Worm (Caenorhabditis elegans) whole organism, L1 larva: ENCODE results near the gene cids-1.

Source experiments
- C16A3.4 ChIP-seq: fragments of 150-350 bp; optimal IDR thresholded peaks from 2 replicates; lab custom pipeline; 2014; ENCODE audit warnings: missing biosample characterization, missing genetic modification characterization
- F16B12.6 ChIP-seq: fragments of 150-350 bp; optimal IDR thresholded peaks from 2 replicates; lab custom pipeline; 2014; ENCODE audit warnings: missing biosample characterization, missing genetic modification characterization
- Y116A8C.19 ChIP-seq: sonication (generic microtip); optimal IDR thresholded peaks from 2 replicates; lab custom pipeline; 2016; ENCODE audit warnings: missing compliant biosample characterization, missing genetic modification characterization, borderline replicate concordance
- aha-1 ChIP-seq: fragments of 150-350 bp; optimal IDR thresholded peaks from 2 replicates; lab custom pipeline; 2014; ENCODE audit warnings: missing biosample characterization, missing genetic modification characterization
- alr-1 ChIP-seq: fragments of 200-800 bp; sonication (Bioruptor generic); optimal IDR thresholded peaks from 2 replicates; lab custom pipeline; 2018; ENCODE audit warnings: borderline replicate concordance, mild to moderate bottlenecking, missing genetic modification characterization, missing compliant biosample characterization
- blmp-1 ChIP-seq: fragments of 150-350 bp; optimal IDR thresholded peaks from 2 replicates; lab custom pipeline; 2014; ENCODE audit warnings: missing biosample characterization, missing genetic modification characterization
- ceh-88 ChIP-seq: fragments of 200-800 bp; sonication (Bioruptor generic); IDR thresholded peaks from 2 replicates; pipeline ENCODE4 v1.3.6; 2022; ENCODE audit warnings: missing genetic modification characterization, missing compliant biosample characterization
- ceh-90 ChIP-seq: sonication (generic microtip); optimal IDR thresholded peaks from 2 replicates; lab custom pipeline; 2016; ENCODE audit warnings: missing genetic modification characterization, missing compliant biosample characterization
- dsc-1 ChIP-seq: sonication (generic microtip); optimal IDR thresholded peaks from 2 replicates; lab custom pipeline; 2016; ENCODE audit warnings: mild to moderate bottlenecking, missing genetic modification characterization, missing compliant biosample characterization
- efl-1 ChIP-seq, 4 experiments: fragments of 150-350 bp; optimal IDR thresholded peaks in 3 of 4; peaks in 1 of 4; 1 replicate in 1 of 4; 2 replicates in 3 of 4; lab custom pipeline; 2014; ENCODE audit warnings: missing biosample characterization in 2 of 4, missing genetic modification characterization in 2 of 4, missing genetic modification reagents in 2 of 4
- efl-3 ChIP-seq: fragments of 200-800 bp; sonication (Bioruptor generic); optimal IDR thresholded peaks from 2 replicates; lab custom pipeline; 2018; ENCODE audit warnings: mild to moderate bottlenecking, missing genetic modification characterization, missing compliant biosample characterization
- egl-13 ChIP-seq: sonication (generic microtip); optimal IDR thresholded peaks from 2 replicates; lab custom pipeline; 2016; ENCODE audit warnings: missing genotype, missing genetic modification reagents, missing genetic modification characterization, missing compliant biosample characterization
- elt-2 ChIP-seq: sonication (generic microtip); optimal IDR thresholded peaks from 2 replicates; lab custom pipeline; 2016; ENCODE audit warnings: missing genetic modification characterization, mild to moderate bottlenecking, inconsistent platforms, missing compliant biosample characterization, missing genetic modification reagents
- elt-3 ChIP-seq, 6 experiments: fragments of 150-350 bp in 1 of 6; sonication (generic microtip); optimal IDR thresholded peaks; 2 replicates each; lab custom pipeline; 2017 to 2018; ENCODE audit warnings: missing biosample characterization in 6 of 6, missing genetic modification characterization in 6 of 6, inconsistent platforms in 1 of 6
- ets-5 ChIP-seq: fragments of 200-800 bp; sonication (Bioruptor generic); IDR thresholded peaks from 2 replicates; pipeline ENCODE4 v1.3.6; 2022; ENCODE audit warnings: missing genetic modification characterization, missing compliant biosample characterization
- fkh-10 ChIP-seq: sonication (generic microtip); optimal IDR thresholded peaks from 2 replicates; lab custom pipeline; 2017; ENCODE audit warnings: missing biosample characterization, missing genetic modification reagents, missing genetic modification characterization
- fkh-8 ChIP-seq: sonication (generic microtip); optimal IDR thresholded peaks from 2 replicates; lab custom pipeline; 2016; ENCODE audit warnings: mild to moderate bottlenecking, missing genetic modification characterization, missing compliant biosample characterization
- grh-1 ChIP-seq: fragments of 200-800 bp; sonication (Bioruptor generic); IDR thresholded peaks from 2 replicates; pipeline ENCODE4 v1.3.6; 2022; ENCODE audit warnings: missing genetic modification reagents, missing genetic modification characterization, missing compliant biosample characterization
- hlh-17 ChIP-seq: fragments of 200-800 bp; sonication (Bioruptor generic); optimal IDR thresholded peaks from 2 replicates; lab custom pipeline; 2018; ENCODE audit warnings: missing genetic modification characterization, mild to moderate bottlenecking, missing compliant biosample characterization, moderate library complexity, borderline replicate concordance
- isw-1 ChIP-seq: fragments of 200-800 bp; sonication (Bioruptor generic); IDR thresholded peaks from 2 replicates; pipeline ENCODE4 v1.3.6; 2022; ENCODE audit warnings: missing genetic modification characterization, missing compliant biosample characterization
- jun-1 ChIP-seq: fragments of 150-350 bp; optimal IDR thresholded peaks from 2 replicates; lab custom pipeline; 2014; ENCODE audit warnings: missing biosample characterization, missing genetic modification reagents, missing genetic modification characterization
- lin-13 ChIP-seq: fragments of 150-350 bp; optimal IDR thresholded peaks from 2 replicates; lab custom pipeline; 2014; ENCODE audit warnings: missing biosample characterization, missing genetic modification reagents, missing genetic modification characterization
- lin-14 ChIP-seq: fragments of 200-800 bp; sonication (Bioruptor generic); optimal IDR thresholded peaks from 2 replicates; lab custom pipeline; 2018; ENCODE audit warnings: mild to moderate bottlenecking, missing genetic modification characterization, moderate library complexity, missing compliant biosample characterization
- mab-9 ChIP-seq: fragments of 200-800 bp; sonication (Bioruptor generic); IDR thresholded peaks from 2 replicates; pipeline ENCODE4 v1.3.6; 2022; ENCODE audit warnings: missing genetic modification reagents, missing genetic modification characterization, missing compliant biosample characterization
- mdl-1 ChIP-seq, 2 experiments: fragments of 150-350 bp; optimal IDR thresholded peaks; 2 replicates each; lab custom pipeline; 2014 to 2017; ENCODE audit warnings: missing biosample characterization in 2 of 2, missing genetic modification characterization in 2 of 2, inconsistent platforms in 1 of 2
- mep-1 ChIP-seq: fragments of 150-350 bp; optimal IDR thresholded peaks from 2 replicates; lab custom pipeline; 2014; ENCODE audit warnings: missing biosample characterization, missing genetic modification characterization
- nhr-19 ChIP-seq: fragments of 200-800 bp; sonication (Bioruptor generic); conservative IDR thresholded peaks from 2 replicates; pipeline ENCODE4 v1.3.6; 2022; ENCODE audit warnings: missing genetic modification characterization, missing compliant biosample characterization
- nhr-20 ChIP-seq: sonication (generic microtip); optimal IDR thresholded peaks from 2 replicates; lab custom pipeline; 2016; ENCODE audit warnings: mild to moderate bottlenecking, missing genetic modification characterization, missing compliant biosample characterization
- nhr-237 ChIP-seq: fragments of 150-350 bp; optimal IDR thresholded peaks from 2 replicates; lab custom pipeline; 2014; ENCODE audit warnings: missing biosample characterization, missing genetic modification characterization
- nhr-47 ChIP-seq: sonication (generic microtip); optimal IDR thresholded peaks from 2 replicates; lab custom pipeline; 2016; ENCODE audit warnings: mild to moderate bottlenecking, missing genetic modification characterization, moderate library complexity, missing compliant biosample characterization
- nhr-76 ChIP-seq: sonication (generic microtip); optimal IDR thresholded peaks from 2 replicates; lab custom pipeline; 2017; ENCODE audit warnings: missing biosample characterization, missing genetic modification characterization
- nhr-77 ChIP-seq: fragments of 150-350 bp; optimal IDR thresholded peaks from 2 replicates; lab custom pipeline; 2014; ENCODE audit warnings: missing biosample characterization, missing genetic modification characterization
- nhr-90 ChIP-seq: sonication (generic microtip); optimal IDR thresholded peaks from 2 replicates; lab custom pipeline; 2016; ENCODE audit warnings: mild to moderate bottlenecking, missing genetic modification characterization, missing compliant biosample characterization; ENCODE audit not compliant: poor library complexity
- pag-3 ChIP-seq: sonication (generic microtip); optimal IDR thresholded peaks from 2 replicates; lab custom pipeline; 2017; ENCODE audit warnings: missing genetic modification characterization, mild to moderate bottlenecking, missing compliant biosample characterization, antibody characterized with exemption, borderline replicate concordance; ENCODE audit not compliant: insufficient read depth
- pqm-1 ChIP-seq: sonication (generic microtip); optimal IDR thresholded peaks from 3 replicates; lab custom pipeline; 2017; ENCODE audit warnings: missing biosample characterization, missing genetic modification characterization
- rnt-1 ChIP-seq: sonication (generic microtip); optimal IDR thresholded peaks from 2 replicates; lab custom pipeline; 2016; ENCODE audit warnings: mild to moderate bottlenecking, missing genetic modification characterization, moderate library complexity, missing compliant biosample characterization
- skn-1 ChIP-seq: fragments of 150-350 bp; optimal IDR thresholded peaks from 2 replicates; lab custom pipeline; 2014; ENCODE audit warnings: missing biosample characterization, missing genetic modification characterization
- snpc-4 ChIP-seq: fragments of 150-350 bp; optimal IDR thresholded peaks from 2 replicates; lab custom pipeline; 2014; ENCODE audit warnings: missing biosample characterization, missing genetic modification characterization
- sox-4 ChIP-seq: sonication (generic microtip); optimal IDR thresholded peaks from 2 replicates; lab custom pipeline; 2016; ENCODE audit warnings: missing genetic modification characterization, missing compliant biosample characterization
- swsn-7 ChIP-seq: sonication (generic microtip); optimal IDR thresholded peaks from 2 replicates; lab custom pipeline; 2016; ENCODE audit warnings: missing genetic modification characterization, missing compliant biosample characterization
- tbx-2 ChIP-seq: sonication (generic microtip); optimal IDR thresholded peaks from 2 replicates; lab custom pipeline; 2016; ENCODE audit warnings: missing genetic modification characterization, missing compliant biosample characterization
- tlp-1 ChIP-seq: fragments of 150-350 bp; optimal IDR thresholded peaks from 2 replicates; lab custom pipeline; 2014; ENCODE audit warnings: missing biosample characterization, missing genetic modification characterization
- unc-30 ChIP-seq: sonication (generic microtip); optimal IDR thresholded peaks from 2 replicates; lab custom pipeline; 2017; ENCODE audit warnings: missing biosample characterization, missing genetic modification characterization
- vab-15 ChIP-seq: sonication (generic microtip); optimal IDR thresholded peaks from 2 replicates; lab custom pipeline; 2017; ENCODE audit warnings: missing genotype, mild to moderate bottlenecking, missing genetic modification characterization, missing compliant biosample characterization
- xbp-1 ChIP-seq: sonication (generic microtip); optimal IDR thresholded peaks from 2 replicates; lab custom pipeline; 2016; ENCODE audit warnings: missing genetic modification characterization, missing compliant biosample characterization
- zip-4 ChIP-seq: fragments of 200-800 bp; sonication (Bioruptor generic); optimal IDR thresholded peaks from 2 replicates; lab custom pipeline; 2018; ENCODE audit warnings: mild to moderate bottlenecking, missing genetic modification characterization, moderate library complexity, missing compliant biosample characterization
- ztf-11 ChIP-seq, 2 experiments: sonication (generic microtip); optimal IDR thresholded peaks; 2 replicates each; lab custom pipeline; 2016 to 2017; ENCODE audit warnings: missing genetic modification characterization in 2 of 2, missing biosample characterization in 1 of 2, missing compliant biosample characterization in 1 of 2
- ztf-4 ChIP-seq: fragments of 150-350 bp; optimal IDR thresholded peaks from 2 replicates; lab custom pipeline; 2014; ENCODE audit warnings: missing biosample characterization, missing genetic modification characterization

Gene cids-1

DNA sequence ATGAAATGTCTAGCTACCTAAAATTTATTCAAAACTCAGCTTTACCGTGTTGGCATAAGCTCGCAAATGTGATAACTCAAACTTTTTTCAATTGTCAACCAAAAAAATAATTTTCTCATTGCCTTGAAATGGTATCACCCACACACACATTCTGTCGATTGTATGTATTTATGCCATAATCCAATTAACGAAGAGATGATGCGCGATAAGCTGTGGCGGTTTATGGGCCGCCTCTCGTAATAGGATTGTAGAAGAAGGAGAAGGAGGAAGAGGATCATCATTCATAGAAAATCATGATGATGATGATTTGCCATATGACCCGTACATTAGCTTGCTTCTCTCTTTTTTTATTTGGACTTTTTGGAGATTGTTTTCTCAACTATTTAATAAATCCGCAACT lies 44.9 kb downstream of the cids-1 start:
- TF ChIP-seq nhr-237 (tag; lab: Kevin White, UChicago) (no peak), blmp-1 (tag; lab: Kevin White, UChicago) (peak; percentile 36), dsc-1 (tag; lab: Kevin White, UChicago) (peak; percentile 29), egl-13 (tag; lab: Kevin White, UChicago) (no peak)

DNA sequence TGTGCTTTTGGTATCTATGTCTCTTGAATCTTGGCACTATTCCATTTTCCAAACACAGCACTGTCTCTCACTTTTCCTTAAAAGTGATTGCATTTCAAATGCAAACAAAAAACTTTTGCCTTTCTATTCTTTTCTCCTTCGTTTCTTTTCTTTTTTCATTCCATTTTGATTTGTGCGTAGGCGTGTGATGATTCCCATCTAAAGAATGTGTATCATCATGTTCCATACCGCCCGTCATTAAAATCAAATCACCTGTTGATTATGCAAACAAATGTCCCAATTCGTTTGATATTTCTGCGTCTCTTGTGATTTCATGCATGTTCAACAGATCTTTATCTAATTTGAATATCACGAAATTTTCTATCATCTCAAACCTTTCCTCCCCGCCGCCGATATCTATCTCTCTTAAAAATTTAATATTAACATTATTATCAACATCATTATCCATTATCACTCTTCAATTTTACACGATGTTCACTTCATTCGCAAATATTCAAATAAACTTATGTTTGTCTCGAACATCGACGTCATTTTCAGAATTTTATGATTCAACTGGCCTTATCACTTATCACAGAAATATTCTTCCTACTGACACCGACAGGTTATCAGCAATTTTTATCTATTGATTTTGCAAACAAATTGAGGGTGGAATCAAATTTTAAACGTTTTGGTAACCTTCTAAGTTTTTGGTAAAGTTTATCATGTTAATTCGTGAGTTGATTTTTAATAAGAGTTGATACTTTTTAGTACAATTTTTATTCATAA lies 47.2 kb downstream of the cids-1 start:
- TF ChIP-seq blmp-1 (tag; lab: Kevin White, UChicago) (peak; percentile 84), snpc-4 (tag; lab: Kevin White, UChicago) (no peak), ceh-90 (no peak), pag-3 (tag; lab: Kevin White, UChicago) (no peak), ets-5 (GFP tag; lab: Robert Waterston, UW) (no peak), tbx-2 (tag; lab: Kevin White, UChicago) (no peak), nhr-237 (tag; lab: Kevin White, UChicago) (no peak), lin-13 (GFP tag; lab: Kevin White, UChicago) (no peak), alr-1 (tag; lab: Kevin White, UChicago) (no peak), swsn-7 (tag; lab: Kevin White, UChicago) (no peak), unc-30 (tag; lab: Kevin White, UChicago) (no peak), xbp-1 (tag; lab: Kevin White, UChicago) (no peak), tlp-1 (tag; lab: Kevin White, UChicago) (peak; percentile 65), skn-1 (tag; lab: Kevin White, UChicago) (no peak), ceh-88 (GFP tag; lab: Robert Waterston, UW) (no peak), mab-9 (no peak), F16B12.6 (tag; lab: Kevin White, UChicago) (no peak), C16A3.4 (no peak), grh-1 (GFP tag; lab: Robert Waterston, UW) (no peak), ztf-4 (no peak), ztf-11 (tag; optimal IDR thresholded peaks at IDR 0.05; lab: Kevin White, UChicago) (no peak), nhr-76 (tag; lab: Kevin White, UChicago) (no peak), nhr-90 (tag; lab: Kevin White, UChicago) (no peak), hlh-17 (GFP tag; lab: Kevin White, UChicago) (no peak), jun-1 (peak; percentile 23), fkh-8 (tag; lab: Kevin White, UChicago) (no peak), vab-15 (tag; lab: Kevin White, UChicago) (no peak), elt-2 (tag; lab: Kevin White, UChicago) (peak; percentile 85), dsc-1 (tag; lab: Kevin White, UChicago) (no peak), fkh-10 (GFP tag; lab: Kevin White, UChicago) (no peak), nhr-19 (GFP tag; lab: Robert Waterston, UW) (no peak), sox-4 (tag; lab: Kevin White, UChicago) (no peak), pqm-1 (tag; lab: Kevin White, UChicago) (peak; percentile 83), rnt-1 (tag; lab: Kevin White, UChicago) (no peak), aha-1 (tag; lab: Kevin White, UChicago) (no peak), mdl-1 (tag; optimal IDR thresholded peaks at IDR 0.05; lab: Kevin White, UChicago) (no peak), Y116A8C.19 (tag; lab: Kevin White, UChicago) (no peak), elt-3 (tag; optimal IDR thresholded peaks at IDR 0.05; lab: Kevin White, UChicago) (peak in 1 of 6 experiments; percentile 33), zip-4 (GFP tag; lab: Kevin White, UChicago) (no peak), efl-1 (optimal IDR thresholded peaks at IDR 0.05; lab: Kevin White, UChicago) (no peak), efl-1 (GFP tag; optimal IDR thresholded peaks at IDR 0.05 in 1 of 2; lab: Kevin White, UChicago) (peak in 1 of 2 experiments; percentile 41), mep-1 (tag; lab: Kevin White, UChicago) (peak; percentile 23), isw-1 (GFP tag; lab: Robert Waterston, UW) (no peak), nhr-20 (tag; lab: Kevin White, UChicago) (no peak), nhr-77 (tag; lab: Kevin White, UChicago) (no peak), lin-14 (peak; percentile 12), efl-3 (GFP tag; lab: Kevin White, UChicago) (no peak), nhr-47 (tag; lab: Kevin White, UChicago) (no peak)
